Worm (Caenorhabditis elegans) whole organism, L2 larva: ENCODE data around the gene M153.3.

ENCODE experiments used
- mab-5 ChIP-seq: fragments of 150-350 bp; optimal IDR thresholded peaks from 2 replicates; lab custom pipeline; 2014; ENCODE audit warnings: missing biosample characterization, missing genetic modification characterization
- nhr-10 ChIP-seq: sonication (generic microtip); optimal IDR thresholded peaks from 2 replicates; lab custom pipeline; 2017; ENCODE audit warnings: missing biosample characterization, missing genetic modification characterization
- nhr-237 ChIP-seq: fragments of 150-350 bp; optimal IDR thresholded peaks from 2 replicates; lab custom pipeline; 2014; ENCODE audit warnings: missing biosample characterization, missing genetic modification characterization

ce11 chrX:12172482-12173134 lies 29.9 kb downstream of the M153.3 start:
- TF ChIP-seq nhr-237 (tag; lab: Kevin White, UChicago) (no peak), mab-5 (tag; lab: Kevin White, UChicago) (no peak), nhr-10 (tag; lab: Kevin White, UChicago) (no peak)
